Fruit fly (Drosophila melanogaster): ENCODE measurements around the gene Aven.
A peak's percentile ranks its signal among the peaks of the same experiment; 100 is the strongest.

Gene Aven

dm6 chrX:12665796-12666338 lies 36.4 kb upstream of the Aven start:
- TF ChIP-seq CG17801 (GFP tag; optimal IDR thresholded peaks at IDR 0.05; ENCODE audit: partially characterized antibody): no peak

dm6 chrX:12665112-12665795 lies 35.8 kb upstream of the Aven start:
- TF ChIP-seq CG17801 (GFP tag; optimal IDR thresholded peaks at IDR 0.05; ENCODE audit: partially characterized antibody): peak; percentile 82

- no peak for TF ChIP-seq CG17801 (GFP tag; optimal IDR thresholded peaks at IDR 0.05; ENCODE audit: partially characterized antibody)
These were observed 34.8 kb upstream of the Aven start for dm6 chrX:12664117-12664783.

- TF ChIP-seq CG17801 (GFP tag; optimal IDR thresholded peaks at IDR 0.05; ENCODE audit: partially characterized antibody): peak; percentile 27
These were observed 34.1 kb upstream of the Aven start for dm6 chrX:12663464-12663938.

dm6 chrX:12662679-12663463 lies 33.4 kb upstream of the Aven start:
- TF ChIP-seq CG17801 (GFP tag; optimal IDR thresholded peaks at IDR 0.05; ENCODE audit: partially characterized antibody): peak; percentile 94

- TF ChIP-seq CG17801 (GFP tag; optimal IDR thresholded peaks at IDR 0.05; ENCODE audit: partially characterized antibody): peak; percentile 63
These were observed 32.1 kb upstream of the Aven start for dm6 chrX:12661435-12661949.

- TF ChIP-seq CG17801 (GFP tag; optimal IDR thresholded peaks at IDR 0.05; ENCODE audit: partially characterized antibody): peak; percentile 72
These were observed 30.7 kb upstream of the Aven start for dm6 chrX:12660030-12660630.

- peak; percentile 40 for TF ChIP-seq CG17801 (GFP tag; optimal IDR thresholded peaks at IDR 0.05; ENCODE audit: partially characterized antibody)
These were observed 29.6 kb upstream of the Aven start, which contains the start of gene Tis11 for dm6 chrX:12658999-12659560. Gene Tis11 (plus strand): TSS chrX:12659415.

dm6 chrX:12658400-12658998 lies 29.1 kb upstream of the Aven start:
- TF ChIP-seq CG17801 (GFP tag; optimal IDR thresholded peaks at IDR 0.05; ENCODE audit: partially characterized antibody): peak; percentile 38

- peak; percentile 62 for TF ChIP-seq CG17801 (GFP tag; optimal IDR thresholded peaks at IDR 0.05; ENCODE audit: partially characterized antibody)
These were observed 24.9 kb upstream of the Aven start for dm6 chrX:12654288-12654729.

dm6 chrX:12653574-12653973 lies 24.1 kb upstream of the Aven start, which contains the start of gene CkIalpha:
Gene CkIalpha (plus strand): TSS chrX:12653626.
- TF ChIP-seq CG17801 (GFP tag; optimal IDR thresholded peaks at IDR 0.05; ENCODE audit: partially characterized antibody): peak; percentile 45

- TF ChIP-seq CG17801 (GFP tag; optimal IDR thresholded peaks at IDR 0.05; ENCODE audit: partially characterized antibody): no peak
These were observed 22.2 kb upstream of the Aven start for dm6 chrX:12651613-12652012.

- TF ChIP-seq CG17801 (GFP tag; optimal IDR thresholded peaks at IDR 0.05; ENCODE audit: partially characterized antibody): no peak
These were observed 15.9 kb upstream of the Aven start for dm6 chrX:12645361-12645760.

- TF ChIP-seq CG17801 (GFP tag; optimal IDR thresholded peaks at IDR 0.05; ENCODE audit: partially characterized antibody): no peak
These were observed 4.6 kb upstream of the Aven start for dm6 chrX:12633992-12634391.
